Fruit fly (Drosophila melanogaster): ENCODE results near the gene Tlk.

DNA sequence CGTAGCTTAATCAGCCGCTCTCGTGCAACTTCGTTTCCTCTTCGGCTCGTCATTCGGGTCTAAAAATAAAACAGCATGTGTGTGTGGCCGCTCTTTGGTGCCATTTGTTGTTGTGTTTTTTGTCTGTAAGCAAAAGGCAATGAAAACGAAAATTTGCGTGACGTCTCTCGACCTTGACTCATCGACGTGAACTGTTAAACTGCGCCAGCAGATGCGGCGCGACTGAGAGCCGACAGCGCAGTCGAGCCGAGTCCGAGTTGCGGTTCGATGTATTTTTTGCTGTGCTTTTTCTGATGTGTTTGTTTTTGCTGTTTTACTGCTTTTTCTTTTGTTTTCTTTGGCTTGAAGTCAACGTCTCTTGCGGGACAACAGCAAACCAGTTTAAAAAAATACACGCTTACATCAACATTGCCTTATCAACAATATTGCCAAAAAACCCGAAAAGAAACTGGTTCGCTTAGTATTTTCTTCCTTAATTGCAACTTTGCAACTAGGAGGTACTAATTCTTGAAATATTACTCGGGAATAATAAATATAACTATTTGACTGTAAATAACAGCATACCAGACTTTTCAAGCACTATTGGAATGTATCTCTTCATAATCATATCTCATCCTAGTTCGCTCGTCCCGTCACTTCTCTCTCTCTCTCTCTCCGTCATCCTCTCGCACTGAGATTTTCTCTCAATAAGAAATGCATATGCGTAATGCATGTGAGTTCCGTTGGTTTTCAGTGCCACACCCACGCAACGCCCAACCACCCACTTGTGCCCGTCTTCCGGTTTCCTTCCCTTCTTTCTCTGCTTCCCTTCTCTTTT, 58.5 kb downstream of the Tlk start:
- TF ChIP-seq CG17806 (tag; optimal IDR thresholded peaks at IDR 0.05) (peak; percentile 58), gl (tag; optimal IDR thresholded peaks at IDR 0.05) (peak; percentile 97), Pif1A (GFP tag; optimal IDR thresholded peaks at IDR 0.05) (peak; percentile 57), CG12605 (GFP tag; IDR thresholded peaks at IDR 0.05) (peak; percentile 82), CG14655 (GFP tag; optimal IDR thresholded peaks at IDR 0.05) (peak; percentile 57), CG34367 (tag; optimal IDR thresholded peaks at IDR 0.05) (peak; percentile 85), fd96Ca (GFP tag; IDR thresholded peaks at IDR 0.05) (peak; percentile 39; the same call in 1 of the 3 replicates), CG4496 (GFP tag; IDR thresholded peaks at IDR 0.05) (peak; percentile 79), CG8159 (tag; optimal IDR thresholded peaks at IDR 0.05) (peak; percentile 73)

Data from whole organism, pupa.